Fruit fly (Drosophila melanogaster): ENCODE results near the gene spo.

- TF ChIP-seq psq (GFP tag; optimal IDR thresholded peaks at IDR 0.05), result peak; percentile 20
- no peak for TF ChIP-seq Dif (GFP tag; optimal IDR thresholded peaks at IDR 0.05; ENCODE audit: partially characterized antibody)
Measured at dm6 chr3L:5615744-5616143, 23.4 kb upstream of the spo start.
